Worm (Caenorhabditis elegans): ENCODE results near the gene ssp-34.
"Not testable (repeated sequence)": the region's sequence is repeated elsewhere in the genome, so short reads cannot be mapped to it uniquely, and the experiment has no call there.

Gene ssp-34

DNA sequence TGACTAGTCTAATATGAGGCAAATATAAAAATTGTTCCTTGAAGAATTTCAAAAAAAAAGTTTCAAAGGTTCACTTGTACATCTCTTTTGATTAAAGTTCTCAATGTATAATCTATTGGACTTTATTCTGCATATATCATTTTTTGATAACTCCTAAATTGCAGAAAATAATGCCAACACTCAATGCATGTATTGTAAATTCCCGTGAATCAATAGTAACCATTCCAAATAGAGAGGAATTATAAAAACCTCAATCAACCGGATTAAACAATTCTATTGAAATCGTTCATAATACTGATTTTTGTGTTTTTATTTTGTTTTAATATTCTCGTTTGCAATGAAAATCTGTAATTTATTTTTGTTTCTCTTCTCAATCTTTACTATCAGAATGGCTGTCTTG is 26.7 kb upstream of the ssp-34 start, which contains the start of gene T25B9.12:
TSS of gene T25B9.12 (plus strand) at position 301 of the 400 bp plus-strand sequence.
- TF ChIP-seq W03F9.2 (tag; optimal IDR thresholded peaks at IDR 0.05) (no peak), dao-5 (tag; optimal IDR thresholded peaks at IDR 0.05) (no peak)

DNA sequence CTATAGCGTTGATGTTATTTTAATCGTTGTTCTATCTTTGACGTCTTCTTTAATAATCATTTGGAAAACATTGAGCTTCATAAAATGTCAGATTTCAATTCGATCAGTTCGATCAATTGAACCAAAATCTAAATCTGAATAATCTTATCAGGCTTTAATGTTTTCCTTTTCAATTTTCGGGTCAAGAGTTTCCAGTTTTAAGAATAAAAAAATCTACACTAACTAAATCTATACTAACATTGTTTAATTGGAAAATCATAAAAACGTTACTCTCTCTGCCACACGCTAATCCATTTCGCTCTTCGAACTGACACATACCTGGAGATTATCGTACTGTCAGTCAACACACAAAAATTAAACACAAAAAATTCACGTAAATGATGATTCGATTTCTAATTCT is 25.8 kb upstream of the ssp-34 start, which contains the start of gene T25B9.11:
TSS of gene T25B9.11 (plus strand) at position 301 of the 400 bp plus-strand sequence.
- TF ChIP-seq him-1 (tag; optimal IDR thresholded peaks at IDR 0.05) (no peak), dao-5 (tag; optimal IDR thresholded peaks at IDR 0.05) (no peak), W03F9.2 (tag; optimal IDR thresholded peaks at IDR 0.05) (no peak)

DNA sequence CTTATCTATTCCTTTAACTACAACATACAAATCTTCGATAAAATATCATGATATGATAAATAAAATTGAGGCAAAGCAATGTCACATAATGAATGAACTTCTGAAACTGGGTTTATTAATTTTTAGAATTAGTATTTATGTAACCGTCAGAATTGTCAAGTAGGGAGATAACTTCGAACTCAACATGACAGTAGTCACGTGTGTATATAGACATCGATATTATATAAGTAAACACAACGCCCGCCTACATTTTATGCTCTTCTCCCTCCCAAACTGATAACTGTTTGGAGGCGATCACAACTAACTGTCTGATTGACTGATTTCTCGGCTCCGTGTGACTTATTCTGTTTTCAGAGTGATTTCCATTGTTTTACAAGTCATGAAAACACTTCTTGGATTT is 22.9 kb upstream of the ssp-34 start, which contains the start of gene ugt-54:
TSS of gene ugt-54 (plus strand) at position 355 of the 400 bp plus-strand sequence.
- TF ChIP-seq him-1 (tag; optimal IDR thresholded peaks at IDR 0.05): no peak
- TF ChIP-seq dao-5 (tag; optimal IDR thresholded peaks at IDR 0.05): no peak
- TF ChIP-seq W03F9.2 (tag; optimal IDR thresholded peaks at IDR 0.05): no peak

DNA sequence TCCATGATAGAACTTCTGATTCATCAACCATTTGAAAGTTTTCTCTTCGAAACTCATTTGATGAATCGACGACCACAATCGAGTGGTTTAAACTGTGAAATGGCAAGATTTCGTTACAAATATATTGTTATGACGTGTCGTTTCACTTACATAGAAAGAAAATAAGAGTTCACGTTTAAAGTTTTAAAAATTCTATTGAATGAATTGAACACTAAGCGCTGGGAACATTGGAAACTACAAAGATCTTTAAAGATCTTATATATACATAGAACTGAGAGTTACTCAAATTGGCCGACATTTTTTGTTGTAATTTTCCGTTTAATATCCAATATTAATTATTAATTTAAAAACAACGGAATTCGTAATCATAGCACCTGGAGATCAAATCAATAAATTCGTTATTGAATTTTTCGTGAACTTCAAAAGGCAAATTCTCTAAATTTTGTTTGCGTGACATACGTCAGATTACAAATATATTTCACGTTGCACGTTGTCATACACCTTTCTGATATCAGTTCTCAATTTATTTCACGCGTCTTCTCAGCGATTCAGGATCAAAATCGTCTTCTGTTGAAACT is 19.3 kb upstream of the ssp-34 start, which contains the start of the genes T25B9.4 and T25B9.6:
TSS of gene T25B9.4 (minus strand) at position 101 of the 578 bp plus-strand sequence.
TSS of gene T25B9.6 (plus strand) at position 528 of the 578 bp plus-strand sequence.
- no peak for TF ChIP-seq dao-5 (tag; optimal IDR thresholded peaks at IDR 0.05)
- no peak for TF ChIP-seq him-1 (tag; optimal IDR thresholded peaks at IDR 0.05)
- TF ChIP-seq W03F9.2 (tag; optimal IDR thresholded peaks at IDR 0.05): no peak

DNA sequence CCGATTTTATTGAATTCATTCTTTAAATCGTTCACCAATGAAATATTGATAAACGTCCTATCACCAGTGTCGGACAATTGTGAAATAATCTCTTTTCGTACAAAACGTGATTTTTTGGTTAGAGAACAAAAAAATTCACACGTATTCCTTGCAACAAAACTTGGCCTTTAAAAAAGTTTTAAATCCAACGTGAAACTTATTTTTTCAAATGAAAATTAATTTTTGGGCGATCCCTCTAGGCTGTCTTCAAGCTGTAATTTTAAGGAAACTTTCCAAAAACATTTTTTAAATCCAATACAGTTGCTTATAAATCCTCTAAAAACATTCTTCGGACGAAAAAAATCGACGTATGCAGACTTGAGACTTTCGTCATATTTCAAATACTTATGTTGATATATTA is 16.3 kb upstream of the ssp-34 start, which contains the start of gene T25B9.5:
TSS of gene T25B9.5 (minus strand) at position 101 of the 400 bp plus-strand sequence.
- TF ChIP-seq W03F9.2 (tag; optimal IDR thresholded peaks at IDR 0.05): no peak

DNA sequence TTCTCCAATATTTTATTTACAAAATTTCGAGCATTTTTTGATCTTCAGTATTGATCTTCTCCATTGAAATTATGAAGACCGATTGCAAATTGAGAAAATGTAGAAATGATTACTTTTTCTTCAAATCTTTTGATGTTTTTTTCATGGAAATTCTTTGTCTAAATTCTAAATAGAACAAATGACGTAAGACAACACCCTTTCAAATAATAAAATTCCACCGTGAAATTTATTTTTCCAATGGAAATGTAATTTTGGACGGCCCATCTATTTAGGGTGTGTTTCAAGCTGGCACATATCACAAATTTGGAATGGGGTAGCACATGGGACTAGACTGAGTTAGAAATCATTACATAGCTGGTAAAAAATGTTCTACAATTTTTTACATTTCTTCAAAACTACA is 13.3 kb upstream of the ssp-34 start, which contains the start of gene T25B9.2:
TSS of gene T25B9.2 (minus strand) at position 101 of the 400 bp plus-strand sequence.
- not testable (repeated sequence) for TF ChIP-seq him-1, W03F9.2, dao-5 (tag; optimal IDR thresholded peaks at IDR 0.05)

DNA sequence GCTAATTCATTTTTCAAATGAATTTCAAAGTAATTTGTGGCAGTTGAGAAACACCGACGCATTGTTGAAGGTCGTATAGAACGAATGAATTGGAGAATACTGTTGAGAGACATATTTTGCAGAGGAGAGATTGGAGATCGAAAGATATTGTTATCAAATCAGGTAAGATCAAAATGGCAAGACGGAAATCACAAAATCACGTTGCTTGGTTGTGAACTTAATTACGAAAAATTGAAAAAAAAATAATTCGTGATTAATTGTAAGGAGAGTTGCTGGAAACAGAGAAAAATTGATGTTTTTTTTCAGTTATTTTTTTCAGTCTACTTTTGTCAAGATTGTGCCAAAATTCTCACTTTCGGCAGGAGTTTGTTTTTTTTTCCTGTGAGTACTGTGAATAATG is 11.6 kb upstream of the ssp-34 start, which contains the start of gene T25B9.1:
TSS of gene T25B9.1 (minus strand) at position 101 of the 400 bp plus-strand sequence.
- no peak for TF ChIP-seq dao-5 (tag; optimal IDR thresholded peaks at IDR 0.05)
- TF ChIP-seq him-1 (tag; optimal IDR thresholded peaks at IDR 0.05): no peak
- TF ChIP-seq W03F9.2 (tag; optimal IDR thresholded peaks at IDR 0.05): no peak

DNA sequence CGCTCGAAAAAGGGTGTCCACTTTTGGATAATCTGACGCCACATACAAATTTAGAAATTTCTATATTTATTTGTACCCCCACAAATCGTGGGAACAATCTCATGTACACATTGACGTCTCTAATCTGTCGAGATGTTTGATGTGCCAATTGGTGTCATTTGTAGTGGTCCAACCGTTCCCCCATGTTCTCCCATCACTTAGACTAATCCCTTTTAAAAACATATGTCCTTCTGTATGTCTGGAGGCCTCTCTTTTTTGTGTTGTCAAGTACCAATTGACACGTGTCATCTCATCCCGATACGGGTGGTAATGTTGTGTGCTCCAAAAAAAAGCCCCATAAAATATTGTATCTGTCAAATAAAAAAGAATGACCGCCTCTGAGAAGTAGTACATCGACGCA is 6.9 kb upstream of the ssp-34 start:
- TF ChIP-seq W03F9.2 (tag; optimal IDR thresholded peaks at IDR 0.05): no peak
- TF ChIP-seq him-1 (tag; optimal IDR thresholded peaks at IDR 0.05): no peak
- TF ChIP-seq dao-5 (tag; optimal IDR thresholded peaks at IDR 0.05): no peak

DNA sequence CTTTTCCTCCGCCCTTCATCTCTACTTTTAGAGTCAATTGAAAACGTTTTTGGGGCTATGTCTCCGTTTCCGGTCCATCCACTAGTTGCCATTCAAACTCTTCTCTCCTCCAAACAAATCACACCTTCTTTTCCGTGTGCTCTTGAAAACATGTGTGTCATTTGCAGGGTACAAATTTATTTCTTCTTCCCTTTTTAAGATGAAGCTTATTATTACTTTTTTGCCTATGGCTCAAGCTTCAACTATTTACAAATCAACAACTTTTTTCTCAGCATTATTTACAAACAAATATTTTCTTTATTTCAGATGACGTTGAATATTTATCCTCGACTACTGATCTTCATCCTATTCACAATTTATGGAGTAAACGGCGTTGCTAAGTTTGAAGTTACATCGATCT is 6.1 kb upstream of the ssp-34 start, which contains the start of gene T25B9.3:
TSS of gene T25B9.3 (plus strand) at position 301 of the 400 bp plus-strand sequence.
- no peak for TF ChIP-seq him-1 (tag; optimal IDR thresholded peaks at IDR 0.05)

DNA sequence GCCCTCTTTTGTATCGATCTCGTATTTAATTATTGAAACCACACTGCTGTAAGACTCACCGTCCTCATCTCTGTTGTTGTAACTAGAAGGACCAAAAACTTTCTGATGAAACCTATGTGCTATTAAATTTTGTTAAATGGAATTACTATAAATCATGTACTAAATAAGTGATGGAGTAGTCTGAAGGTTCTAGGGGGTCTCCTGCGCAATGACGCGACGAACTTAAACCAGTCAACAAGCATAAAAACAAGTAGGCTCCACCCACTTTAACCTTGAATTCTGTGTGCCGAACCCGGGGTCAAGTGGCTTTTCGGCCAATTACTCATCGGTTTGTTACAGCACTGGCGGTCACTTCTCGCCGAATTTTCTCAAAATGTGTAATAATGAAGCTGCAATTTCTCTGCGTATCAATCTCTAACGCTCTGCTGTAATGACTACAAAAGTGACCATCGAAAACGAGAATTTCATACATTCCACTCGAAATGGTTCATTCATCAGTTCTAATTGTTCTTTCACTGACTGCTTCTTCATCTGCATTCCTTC is 1.3 kb downstream of the ssp-34 start, which contains the start of gene grl-21:
TSS of gene grl-21 (plus strand) at position 464 of the 543 bp plus-strand sequence.
- TF ChIP-seq dao-5 (tag; optimal IDR thresholded peaks at IDR 0.05): no peak
- no peak for TF ChIP-seq W03F9.2 (tag; optimal IDR thresholded peaks at IDR 0.05)
- no peak for TF ChIP-seq him-1 (tag; optimal IDR thresholded peaks at IDR 0.05)

DNA sequence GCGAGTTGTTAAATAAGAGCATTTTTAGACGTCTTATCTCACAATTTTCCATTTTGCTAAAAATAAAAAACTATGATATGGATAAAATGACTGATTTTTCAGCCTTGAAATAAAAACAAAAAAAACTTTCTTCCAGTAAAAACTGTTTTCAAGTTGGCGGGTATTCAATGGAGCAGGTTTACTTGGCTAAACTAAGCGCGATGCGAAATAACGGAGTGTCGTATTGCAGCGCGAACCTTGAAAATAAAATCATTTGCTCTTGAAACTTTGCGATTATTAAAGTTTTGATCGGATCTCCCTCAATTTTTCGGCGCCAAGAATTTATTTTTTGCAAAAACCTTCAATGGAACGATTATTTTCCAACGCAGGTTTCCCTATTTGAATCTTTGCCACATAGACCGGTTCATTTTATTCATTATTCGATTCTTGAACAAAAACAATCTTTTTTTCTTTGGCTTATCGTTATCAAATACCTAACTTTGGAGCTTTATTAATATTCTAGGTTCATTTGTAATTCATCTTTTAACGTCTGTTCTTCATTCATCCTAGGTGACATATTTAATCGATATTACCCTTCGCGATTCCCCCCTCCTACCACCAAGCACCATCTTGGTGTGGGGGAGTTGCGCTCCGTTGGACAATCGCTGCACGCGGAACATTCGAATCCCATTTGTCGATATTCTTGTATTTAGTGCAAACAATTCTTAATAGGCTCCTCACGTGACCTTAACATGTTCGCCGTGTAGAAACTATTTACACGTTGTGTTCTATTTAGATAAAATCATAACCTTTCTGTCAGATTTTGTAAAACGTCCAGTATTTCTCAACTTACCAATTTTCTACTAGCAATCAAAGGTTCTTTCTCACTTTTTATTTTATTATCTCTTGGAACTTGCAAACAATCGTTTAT is 3.6 kb downstream of the ssp-34 start, which contains the start of the genes orc-5 and cyb-1:
TSS of gene orc-5 (minus strand) at position 62 of the 910 bp plus-strand sequence.
TSS of gene cyb-1 (plus strand) at position 690 of the 910 bp plus-strand sequence.
- TF ChIP-seq him-1 (tag; optimal IDR thresholded peaks at IDR 0.05) (no peak), W03F9.2 (tag; optimal IDR thresholded peaks at IDR 0.05) (peak; percentile 22)

DNA sequence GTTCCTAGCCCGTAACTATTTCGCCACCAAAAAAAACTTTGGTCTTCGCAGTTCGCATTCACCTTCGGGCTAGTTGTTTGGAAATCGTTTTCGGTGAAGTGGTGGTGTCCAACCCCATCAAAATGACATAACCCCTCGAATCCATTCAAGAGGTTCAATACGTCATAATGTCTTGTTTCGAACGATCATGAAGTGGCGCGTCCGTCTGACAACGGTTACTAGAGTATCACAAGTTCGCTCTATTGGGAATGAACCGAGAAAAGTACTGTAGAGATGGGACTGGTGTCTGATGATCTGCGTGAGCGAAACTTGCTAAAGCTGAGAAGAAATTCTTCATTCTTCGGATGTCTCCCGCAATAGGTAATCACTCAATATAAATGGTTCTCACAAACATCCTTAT is 10.7 kb downstream of the ssp-34 start, which contains the start of gene ZC168.2:
TSS of gene ZC168.2 (plus strand) at position 301 of the 400 bp plus-strand sequence.
- TF ChIP-seq W03F9.2 (tag; optimal IDR thresholded peaks at IDR 0.05) (no peak), dao-5 (tag; optimal IDR thresholded peaks at IDR 0.05) (no peak), him-1 (tag; optimal IDR thresholded peaks at IDR 0.05) (no peak)

DNA sequence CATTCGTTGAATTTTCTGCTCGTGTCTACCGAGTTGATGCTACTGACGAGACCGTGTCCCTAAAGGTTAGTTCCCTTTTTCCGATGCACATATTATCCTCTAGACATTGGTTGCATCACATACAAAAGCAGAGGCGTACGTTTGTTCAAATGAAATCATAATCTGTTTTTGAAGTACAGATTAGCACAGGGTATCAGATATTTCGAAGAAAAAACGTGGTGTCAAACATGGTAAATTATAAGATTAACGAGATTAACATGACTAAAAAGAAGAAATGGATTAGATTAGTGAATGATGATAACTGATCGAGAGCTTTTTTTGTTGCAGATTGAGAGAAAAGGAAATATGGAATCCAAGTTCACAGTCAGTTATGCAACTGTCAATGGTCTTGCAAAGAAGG is 19.5 kb downstream of the ssp-34 start:
- no peak for TF ChIP-seq W03F9.2 (tag; optimal IDR thresholded peaks at IDR 0.05)
